Worm (Caenorhabditis elegans): ENCODE results near the gene kcnl-3.

DNA sequence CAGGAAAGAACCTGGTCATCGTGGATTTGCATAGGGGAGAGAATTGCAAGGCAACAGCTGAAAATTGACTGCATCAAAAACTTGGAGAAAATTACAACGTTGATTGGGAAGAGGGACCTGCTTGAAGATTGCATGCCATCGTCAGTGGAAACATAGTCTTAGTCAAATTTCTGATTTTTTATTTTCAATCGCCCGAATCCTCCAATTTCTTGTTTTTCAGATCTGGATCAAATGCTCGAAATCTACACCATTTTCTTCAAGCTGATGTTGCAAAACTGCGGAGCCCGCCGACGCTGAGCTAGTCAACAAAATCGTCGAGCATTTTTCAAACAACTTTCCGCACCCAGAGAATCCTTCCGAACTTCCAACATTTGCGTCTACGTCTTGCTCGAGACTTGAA lies 13.1 kb upstream of the kcnl-3 start:
- TF ChIP-seq ztf-29 (GFP tag; IDR thresholded peaks at IDR 0.05), result no peak
- no peak for TF ChIP-seq T22C8.4 (GFP tag; IDR thresholded peaks at IDR 0.05)
- no peak for TF ChIP-seq tab-1 (GFP tag; IDR thresholded peaks at IDR 0.05)
- TF ChIP-seq ztf-23 (GFP tag; IDR thresholded peaks at IDR 0.05), result no peak
- TF ChIP-seq flt-1 (GFP tag; IDR thresholded peaks at IDR 0.05), result no peak
- no peak for TF ChIP-seq ref-1 (GFP tag; conservative IDR thresholded peaks at IDR 0.05)
- TF ChIP-seq klf-2 (GFP tag; conservative IDR thresholded peaks at IDR 0.05), result no peak

Measured in whole organism, midembryonic.